Worm (Caenorhabditis elegans): ENCODE data around the gene sumv-1.

sumv-1 gene

ce11 chrIII:5254108-5254507, at the start of gene sumv-1, which contains the start of gene gop-1:
TSS of gene sumv-1 (minus strand) at chrIII:5254187.
TSS of gene gop-1 (plus strand) at chrIII:5254438.
- TF ChIP-seq attf-3 (GFP tag; conservative IDR thresholded peaks at IDR 0.05) (peak; percentile 83), mel-28 (tag; optimal IDR thresholded peaks at IDR 0.05; ENCODE audit: borderline replicate concordance) (no peak), mxl-1 (tag; optimal IDR thresholded peaks at IDR 0.05) (no peak), bed-1 (GFP tag; IDR thresholded peaks at IDR 0.05) (no peak)

ce11 chrIII:5301786-5302268, 47.8 kb upstream of the sumv-1 start, which contains the start of the genes T15B12.2 and F52C9.5:
TSS of gene T15B12.2 (minus strand) at chrIII:5301886.
TSS of gene F52C9.5 (plus strand) at chrIII:5302218.
- TF ChIP-seq tbx-9 (tag; optimal IDR thresholded peaks at IDR 0.05; ENCODE audit: borderline replicate concordance) (no peak), D2030.7 (GFP tag; IDR thresholded peaks at IDR 0.05) (no peak), sptf-2 (GFP tag; optimal IDR thresholded peaks at IDR 0.05) (no peak), unc-130 (GFP tag; optimal IDR thresholded peaks at IDR 0.05) (no peak), attf-5 (GFP tag; optimal IDR thresholded peaks at IDR 0.05) (no peak), cebp-1 (GFP tag; IDR thresholded peaks at IDR 0.05) (no peak), cebp-1 (tag; optimal IDR thresholded peaks at IDR 0.05) (no peak), B0019.2 (GFP tag; conservative IDR thresholded peaks at IDR 0.05) (no peak), pha-4 (tag; optimal IDR thresholded peaks at IDR 0.05) (no peak), mcd-1 (GFP tag; IDR thresholded peaks at IDR 0.05) (no peak), egl-18 (GFP tag; IDR thresholded peaks at IDR 0.05) (no peak), snpc-1.1 (tag; optimal IDR thresholded peaks at IDR 0.05; ENCODE audit: insufficient read depth) (no peak), nfyb-1 (GFP tag; IDR thresholded peaks at IDR 0.05) (no peak), madf-10 (tag; optimal IDR thresholded peaks at IDR 0.05) (no peak), him-1 (tag; optimal IDR thresholded peaks at IDR 0.05) (no peak), sdz-38 (tag; optimal IDR thresholded peaks at IDR 0.05) (no peak), madf-3 (GFP tag; IDR thresholded peaks at IDR 0.05) (no peak), chd-7 (tag; optimal IDR thresholded peaks at IDR 0.05) (no peak), tbp1 (GFP tag; optimal IDR thresholded peaks at IDR 0.05) (no peak), ztf-18 (tag; optimal IDR thresholded peaks at IDR 0.05) (no peak)

ce11 chrIII:5294867-5295266, 40.9 kb upstream of the sumv-1 start:
- TF ChIP-seq Y56A3A.18 (GFP tag; IDR thresholded peaks at IDR 0.05) = peak; percentile 85
- TF ChIP-seq ceh-79 (tag; optimal IDR thresholded peaks at IDR 0.05) = peak; percentile 72
- peak; percentile 71 for TF ChIP-seq K12H6.12 (tag; optimal IDR thresholded peaks at IDR 0.05)
- peak; percentile 79 for TF ChIP-seq athp-1 (tag; optimal IDR thresholded peaks at IDR 0.05)
- TF ChIP-seq ceh-27 (GFP tag; optimal IDR thresholded peaks at IDR 0.05) = peak; percentile 73
- peak; percentile 24 for TF ChIP-seq snpc-1.1 (tag; optimal IDR thresholded peaks at IDR 0.05; ENCODE audit: insufficient read depth)
- no peak for TF ChIP-seq madf-8 (GFP tag; conservative IDR thresholded peaks at IDR 0.05)
- TF ChIP-seq attf-6 (GFP tag; IDR thresholded peaks at IDR 0.05) = no peak
- TF ChIP-seq B0035.1 (tag; optimal IDR thresholded peaks at IDR 0.05) = peak; percentile 45
- TF ChIP-seq F57C9.4 (tag; optimal IDR thresholded peaks at IDR 0.05) = peak; percentile 81
- peak; percentile 93 for TF ChIP-seq die-1 (tag; optimal IDR thresholded peaks at IDR 0.05)
- TF ChIP-seq T07F8.4 (tag; optimal IDR thresholded peaks at IDR 0.05) = peak; percentile 26
- peak; percentile 53 for TF ChIP-seq rcor-1 (GFP tag; IDR thresholded peaks at IDR 0.05)
- no peak for TF ChIP-seq nhr-27 (tag; optimal IDR thresholded peaks at IDR 0.05)
- TF ChIP-seq akir-1 (GFP tag; optimal IDR thresholded peaks at IDR 0.05) = no peak
- no peak for TF ChIP-seq aptf-2 (GFP tag; conservative IDR thresholded peaks at IDR 0.05)
- no peak for TF ChIP-seq Y53F4B.3 (GFP tag; IDR thresholded peaks at IDR 0.05)
- TF ChIP-seq F55B11.4 (tag; optimal IDR thresholded peaks at IDR 0.05; ENCODE audit: borderline replicate concordance, insufficient read depth) = no peak
- TF ChIP-seq sdz-38 (tag; optimal IDR thresholded peaks at IDR 0.05) = peak; percentile 14
- peak; percentile 81 for TF ChIP-seq F23B12.7 (tag; optimal IDR thresholded peaks at IDR 0.05; ENCODE audit: insufficient read depth)
- no peak for TF ChIP-seq mel-28 (tag; optimal IDR thresholded peaks at IDR 0.05; ENCODE audit: borderline replicate concordance)
- TF ChIP-seq rpc-1 (optimal IDR thresholded peaks at IDR 0.05) = peak; percentile 85
- peak; percentile 96 for TF ChIP-seq rpc-1 (tag; optimal IDR thresholded peaks at IDR 0.05)
- TF ChIP-seq lin-26 (GFP tag; IDR thresholded peaks at IDR 0.05) = peak; percentile 94
- no peak for TF ChIP-seq hsf-1 (GFP tag; IDR thresholded peaks at IDR 0.05)
- no peak for TF ChIP-seq ekl-4 (GFP tag; IDR thresholded peaks at IDR 0.05)

Measured in whole organism, young adult.